Worm (Caenorhabditis elegans): ENCODE data around the gene T24E12.13.

ce11 chrII:3777802-3778201 lies 9.4 kb upstream of the T24E12.13 start:
- no peak for TF ChIP-seq him-1 (tag; optimal IDR thresholded peaks at IDR 0.05)
- TF ChIP-seq W03F9.2 (tag; optimal IDR thresholded peaks at IDR 0.05) = no peak
